Worm (Caenorhabditis elegans) whole organism, early embryonic: ENCODE data around the gene lurp-4.
"Not testable (repeated sequence)": the region's sequence is repeated elsewhere in the genome, so short reads cannot be mapped to it uniquely, and the experiment has no call there.

Experiments
- B0310.2 ChIP-seq: sonication (generic microtip); optimal IDR thresholded peaks from 2 replicates; lab custom pipeline; 2016; ENCODE audit warnings: mild to moderate bottlenecking, missing genetic modification characterization, missing compliant biosample characterization
- F13C5.2 ChIP-seq: sonication (generic microtip); optimal IDR thresholded peaks from 2 replicates; lab custom pipeline; 2017; ENCODE audit warnings: mild to moderate bottlenecking, missing genetic modification characterization, inconsistent platforms, missing compliant biosample characterization
- aly-1 ChIP-seq: sonication (generic microtip); optimal IDR thresholded peaks from 2 replicates; lab custom pipeline; 2016; ENCODE audit warnings: missing genetic modification characterization, missing compliant biosample characterization
- ama-1 ChIP-seq: fragments of 150-350 bp; optimal IDR thresholded peaks from 2 replicates; lab custom pipeline; 2014
- ceh-13 ChIP-seq: fragments of 200-800 bp; sonication (Bioruptor generic); optimal IDR thresholded peaks from 2 replicates; lab custom pipeline; 2018; ENCODE audit warnings: mild to moderate bottlenecking, missing genetic modification characterization, missing compliant biosample characterization
- ceh-36 ChIP-seq: sonication (generic microtip); optimal IDR thresholded peaks from 2 replicates; lab custom pipeline; 2016; ENCODE audit warnings: missing genetic modification characterization, inconsistent platforms, missing compliant biosample characterization
- ets-7 ChIP-seq: sonication (generic microtip); optimal IDR thresholded peaks from 2 replicates; lab custom pipeline; 2016; ENCODE audit warnings: missing genotype, missing genetic modification characterization, missing compliant biosample characterization
- flt-1 ChIP-seq: fragments of 200-800 bp; sonication (Bioruptor generic); IDR thresholded peaks from 2 replicates; pipeline ENCODE4 v1.3.6; 2022; ENCODE audit warnings: missing genetic modification characterization, missing compliant biosample characterization
- hmbx-1 ChIP-seq: sonication (generic microtip); optimal IDR thresholded peaks from 2 replicates; lab custom pipeline; 2016; ENCODE audit warnings: mild to moderate bottlenecking, missing genetic modification characterization, missing compliant biosample characterization
- hmg-4 ChIP-seq: fragments of 200-800 bp; sonication (Bioruptor generic); optimal IDR thresholded peaks from 2 replicates; lab custom pipeline; 2018; ENCODE audit warnings: mild to moderate bottlenecking, missing genetic modification characterization, missing compliant biosample characterization
- hnd-1 ChIP-seq: sonication (generic microtip); optimal IDR thresholded peaks from 2 replicates; lab custom pipeline; 2016; ENCODE audit warnings: missing genetic modification characterization, missing compliant biosample characterization
- pes-1 ChIP-seq: fragments of 200-800 bp; sonication (Bioruptor generic); IDR thresholded peaks from 2 replicates; pipeline ENCODE4 v1.3.6; 2022; ENCODE audit warnings: missing genetic modification reagents, missing genetic modification characterization, missing compliant biosample characterization
- scrt-1 ChIP-seq: fragments of 200-800 bp; sonication (Bioruptor generic); IDR thresholded peaks from 2 replicates; pipeline ENCODE4 v1.3.6; 2022; ENCODE audit warnings: missing genetic modification characterization, missing compliant biosample characterization
- sea-1 ChIP-seq: fragments of 200-800 bp; sonication (Bioruptor generic); conservative IDR thresholded peaks from 2 replicates; pipeline ENCODE4 v1.3.6; 2022; ENCODE audit warnings: missing genetic modification characterization, missing compliant biosample characterization
- tbx-11 ChIP-seq: fragments of 200-800 bp; sonication (Bioruptor generic); IDR thresholded peaks from 2 replicates; pipeline ENCODE4 v1.3.6; 2022; ENCODE audit warnings: missing genetic modification characterization, missing compliant biosample characterization
- tbx-37 ChIP-seq: fragments of 200-800 bp; sonication (Bioruptor generic); conservative IDR thresholded peaks from 2 replicates; pipeline ENCODE4 v1.3.6; 2022; ENCODE audit warnings: missing genetic modification reagents, missing genetic modification characterization, missing compliant biosample characterization
- tra-4 ChIP-seq: sonication (generic microtip); optimal IDR thresholded peaks from 2 replicates; lab custom pipeline; 2017; ENCODE audit warnings: missing genetic modification characterization, missing compliant biosample characterization

lurp-4 gene

ce11 chrV:13116114-13116603, 23.7 kb downstream of the lurp-4 start, which contains the start of gene acly-2:
Gene acly-2 (plus strand): TSS chrV:13116488.
- no peak for TF ChIP-seq flt-1
- no peak for TF ChIP-seq ceh-13 (GFP tag; lab: Kevin White, UChicago)
- TF ChIP-seq tra-4 (tag; lab: Kevin White, UChicago), result no peak
- no peak for TF ChIP-seq F13C5.2
- no peak for TF ChIP-seq sea-1 (GFP tag; lab: Robert Waterston, UW)
- no peak for TF ChIP-seq hnd-1 (tag; lab: Kevin White, UChicago)
- TF ChIP-seq B0310.2, result no peak
- TF ChIP-seq hmbx-1 (tag; lab: Kevin White, UChicago), result no peak

ce11 chrV:13120097-13120496, 27.6 kb downstream of the lurp-4 start, which contains the start of gene max-1:
Gene max-1 (minus strand): TSS chrV:13120220.
- TF ChIP-seq sea-1 (GFP tag; lab: Robert Waterston, UW) (no peak), tra-4 (tag; lab: Kevin White, UChicago) (no peak), tbx-11 (no peak), B0310.2 (no peak), scrt-1 (GFP tag; lab: Robert Waterston, UW) (no peak), hmbx-1 (tag; lab: Kevin White, UChicago) (no peak), aly-1 (tag; lab: Kevin White, UChicago) (no peak), hmg-4 (GFP tag; lab: Kevin White, UChicago) (no peak), tbx-37 (GFP tag; lab: Robert Waterston, UW) (no peak), flt-1 (no peak), pes-1 (GFP tag; lab: Robert Waterston, UW) (no peak), ets-7 (tag; lab: Kevin White, UChicago) (no peak), F13C5.2 (no peak), ceh-36 (tag; lab: Kevin White, UChicago) (no peak)

ce11 chrV:13121266-13121665, 28.8 kb downstream of the lurp-4 start:
- TF ChIP-seq hmbx-1 (tag; lab: Kevin White, UChicago) (no peak), ceh-36 (tag; lab: Kevin White, UChicago) (no peak), ama-1 (lab: Kevin White, UChicago) (no peak)

ce11 chrV:13129895-13130294, 37.4 kb downstream of the lurp-4 start, which contains the start of gene eat-6:
Gene eat-6 (minus strand): TSS chrV:13129995.
- TF ChIP-seq pes-1 (GFP tag; lab: Robert Waterston, UW) (no peak), hmg-4 (GFP tag; lab: Kevin White, UChicago) (no peak), ceh-13 (GFP tag; lab: Kevin White, UChicago) (no peak), scrt-1 (GFP tag; lab: Robert Waterston, UW) (no peak)

ce11 chrV:13130439-13130840, 38.0 kb downstream of the lurp-4 start:
- TF ChIP-seq F13C5.2, result peak; percentile 67
- TF ChIP-seq hmg-4 (GFP tag; lab: Kevin White, UChicago), result peak; percentile 79
- no peak for TF ChIP-seq aly-1 (tag; lab: Kevin White, UChicago)

ce11 chrV:13131487-13131886, 39.0 kb downstream of the lurp-4 start:
- no peak for TF ChIP-seq scrt-1 (GFP tag; lab: Robert Waterston, UW)
- no peak for TF ChIP-seq hmbx-1 (tag; lab: Kevin White, UChicago)

- no peak for TF ChIP-seq tbx-11
- no peak for TF ChIP-seq hmbx-1 (tag; lab: Kevin White, UChicago)
- TF ChIP-seq tra-4 (tag; lab: Kevin White, UChicago), result no peak
These were observed 40.9 kb downstream of the lurp-4 start, which contains the start of gene B0365.9 for ce11 chrV:13133380-13133779. Gene B0365.9 (minus strand): TSS chrV:13133565.

- not testable (repeated sequence) for TF ChIP-seq aly-1, ceh-36, ets-7 (tag; lab: Kevin White, UChicago)
These were observed 42.3 kb downstream of the lurp-4 start, which contains the start of gene clec-225 for ce11 chrV:13134786-13135185. Gene clec-225 (minus strand): TSS chrV:13134886.

- TF ChIP-seq ceh-36 (tag; lab: Kevin White, UChicago), result no peak
- TF ChIP-seq ets-7 (tag; lab: Kevin White, UChicago), result no peak
- TF ChIP-seq ama-1 (lab: Kevin White, UChicago), result no peak
- no peak for TF ChIP-seq aly-1 (tag; lab: Kevin White, UChicago)
- TF ChIP-seq B0310.2, result no peak
- no peak for TF ChIP-seq hnd-1 (tag; lab: Kevin White, UChicago)
- no peak for TF ChIP-seq hmbx-1 (tag; lab: Kevin White, UChicago)
- TF ChIP-seq pes-1 (GFP tag; lab: Robert Waterston, UW), result no peak
- TF ChIP-seq flt-1, result no peak
- TF ChIP-seq hmg-4 (GFP tag; lab: Kevin White, UChicago), result no peak
- TF ChIP-seq tra-4 (tag; lab: Kevin White, UChicago), result no peak
- no peak for TF ChIP-seq tbx-37 (GFP tag; lab: Robert Waterston, UW)
These were observed 45.5 kb downstream of the lurp-4 start, which contains the start of gene clec-41 for ce11 chrV:13137955-13138354. Gene clec-41 (minus strand): TSS chrV:13138101.
